Fruit fly (Drosophila melanogaster) whole organism, embryonic: Measurements from ENCODE around the gene CG33269.

Source experiments
- Ada2b ChIP-seq: fragments of 200-800 bp; sonication (Bioruptor generic); IDR thresholded peaks from 2 replicates; pipeline ENCODE4 v1.3.6; 2022; ENCODE audit warnings: missing biosample characterization, missing genetic modification characterization
- Antp ChIP-seq: fragments of 200-800 bp; sonication (Bioruptor generic); optimal IDR thresholded peaks from 3 replicates; lab custom pipeline; 2016; ENCODE audit warnings: missing biosample characterization, missing genetic modification characterization
- CG10979 ChIP-seq: fragments of 200-800 bp; sonication (Bioruptor generic); optimal IDR thresholded peaks from 2 replicates; lab custom pipeline; 2018; ENCODE audit warnings: missing biosample characterization, mild to moderate bottlenecking, missing genetic modification characterization, moderate library complexity
- CG11723 ChIP-seq: fragments of 200-800 bp; sonication (Bioruptor generic); optimal IDR thresholded peaks from 2 replicates; lab custom pipeline; 2017; ENCODE audit warnings: missing biosample characterization, mild to moderate bottlenecking, missing genetic modification characterization
- CG15269 ChIP-seq: fragments of 200-800 bp; sonication (Bioruptor generic); optimal IDR thresholded peaks from 2 replicates; lab custom pipeline; 2018; ENCODE audit warnings: missing biosample characterization, mild to moderate bottlenecking, missing genetic modification characterization, moderate library complexity
- CG15514 ChIP-seq: fragments of 200-800 bp; sonication (Bioruptor generic); optimal IDR thresholded peaks from 3 replicates; lab custom pipeline; 2017; ENCODE audit warnings: missing biosample characterization, missing genetic modification characterization, mild to moderate bottlenecking, moderate library complexity, missing genetic modification reagents
- CG17361 ChIP-seq: fragments of 200-800 bp; sonication (Bioruptor generic); IDR thresholded peaks from 3 replicates; pipeline ENCODE4 v1.3.6; 2022; ENCODE audit warnings: missing biosample characterization, missing genetic modification characterization
- CG2875 ChIP-seq: fragments of 200-800 bp; sonication (Bioruptor generic); optimal IDR thresholded peaks from 2 replicates; lab custom pipeline; 2017; ENCODE audit warnings: missing biosample characterization, mild to moderate bottlenecking, missing genetic modification characterization, missing genetic modification reagents
- CG32767 ChIP-seq: fragments of 200-800 bp; sonication (Bioruptor generic); IDR thresholded peaks from 2 replicates; pipeline ENCODE4 v1.3.6; 2022; ENCODE audit warnings: missing biosample characterization, missing genetic modification characterization
- CG32772 ChIP-seq: fragments of 200-800 bp; sonication (Bioruptor generic); IDR thresholded peaks from 2 replicates; pipeline ENCODE4 v1.3.6; 2022; ENCODE audit warnings: missing biosample characterization, missing genetic modification characterization
- CG4328 ChIP-seq: fragments of 200-800 bp; sonication (Bioruptor generic); optimal IDR thresholded peaks from 3 replicates; lab custom pipeline; 2017; ENCODE audit warnings: missing biosample characterization, missing genetic modification reagents, missing genetic modification characterization
- CG4424 ChIP-seq: fragments of 200-800 bp; sonication (Bioruptor generic); optimal IDR thresholded peaks from 3 replicates; lab custom pipeline; 2016; ENCODE audit warnings: missing biosample characterization, missing genetic modification characterization
- CG6683 ChIP-seq: fragments of 200-800 bp; sonication (Bioruptor generic); optimal IDR thresholded peaks from 2 replicates; lab custom pipeline; 2017; ENCODE audit warnings: missing biosample characterization, mild to moderate bottlenecking, missing genetic modification characterization, missing genetic modification reagents
- CG6689 ChIP-seq: fragments of 200-800 bp; sonication (Bioruptor generic); IDR thresholded peaks from 2 replicates; pipeline ENCODE4 v1.3.6; 2022; ENCODE audit warnings: missing biosample characterization, missing genetic modification characterization
- CG7556 ChIP-seq: fragments of 200-800 bp; sonication (Bioruptor generic); optimal IDR thresholded peaks from 2 replicates; lab custom pipeline; 2017; ENCODE audit warnings: missing biosample characterization, mild to moderate bottlenecking, missing genetic modification characterization
- CG8388 ChIP-seq: fragments of 200-800 bp; sonication (Bioruptor generic); optimal IDR thresholded peaks from 2 replicates; lab custom pipeline; 2019; ENCODE audit warnings: missing biosample characterization, mild to moderate bottlenecking, missing genetic modification characterization, moderate library complexity
- CG9727 ChIP-seq: fragments of 200-800 bp; sonication (Bioruptor generic); optimal IDR thresholded peaks from 3 replicates; lab custom pipeline; 2017; ENCODE audit warnings: missing biosample characterization, mild to moderate bottlenecking, missing genetic modification characterization
- D19B ChIP-seq: fragments of 200-800 bp; sonication (Bioruptor generic); optimal IDR thresholded peaks from 2 replicates; lab custom pipeline; 2017; ENCODE audit warnings: missing biosample characterization, mild to moderate bottlenecking, missing genetic modification characterization
- Dbx ChIP-seq: fragments of 200-800 bp; sonication (Bioruptor generic); IDR thresholded peaks from 3 replicates; pipeline ENCODE4 v1.3.6; 2022; ENCODE audit warnings: missing biosample characterization, missing genetic modification characterization
- Drgx ChIP-seq: fragments of 200-800 bp; sonication (Bioruptor generic); IDR thresholded peaks from 2 replicates; pipeline ENCODE4 v1.3.6; 2022; ENCODE audit warnings: missing biosample characterization, missing genetic modification characterization
- Ets65A ChIP-seq: fragments of 200-800 bp; sonication (Bioruptor generic); peaks from one replicate; lab custom pipeline; 2016; ENCODE audit warnings: missing biosample characterization, missing genetic modification characterization
- Ets97D ChIP-seq: fragments of 200-800 bp; sonication (Bioruptor generic); optimal IDR thresholded peaks from 3 replicates; lab custom pipeline; 2016; ENCODE audit warnings: missing biosample characterization, missing genetic modification characterization
- Fer3 ChIP-seq: fragments of 200-800 bp; sonication (Bioruptor generic); optimal IDR thresholded peaks from 2 replicates; lab custom pipeline; 2018; ENCODE audit warnings: missing biosample characterization, mild to moderate bottlenecking, missing genetic modification characterization, moderate library complexity
- Gug ChIP-seq: fragments of 200-800 bp; sonication (Bioruptor generic); IDR thresholded peaks from 4 replicates; pipeline ENCODE4 v1.3.6; 2022; ENCODE audit warnings: missing biosample characterization, missing genetic modification characterization
- H2.0 ChIP-seq: fragments of 200-800 bp; sonication (Bioruptor generic); IDR thresholded peaks from 2 replicates; pipeline ENCODE4 v1.3.6; 2022; ENCODE audit warnings: missing biosample characterization, missing genetic modification characterization
- Hey ChIP-seq: fragments of 200-800 bp; sonication (Bioruptor generic); optimal IDR thresholded peaks from 3 replicates; lab custom pipeline; 2018; ENCODE audit warnings: missing biosample characterization, mild to moderate bottlenecking, missing genetic modification characterization
- Hr51 ChIP-seq, 2 experiments: fragments of 200-800 bp; sonication (Bioruptor generic); optimal IDR thresholded peaks; 2 replicates in 1 of 2; 3 replicates in 1 of 2; lab custom pipeline; 2016 to 2018; ENCODE audit warnings: missing biosample characterization in 2 of 2, missing genetic modification characterization in 2 of 2, mild to moderate bottlenecking in 1 of 2, moderate library complexity in 1 of 2
- Med ChIP-seq: fragments of 200-800 bp; sonication (Bioruptor generic); peaks from one replicate; lab custom pipeline; 2016; ENCODE audit warnings: missing biosample characterization, missing genetic modification characterization, mild to moderate bottlenecking, inconsistent platforms, moderate library complexity
- PHDP ChIP-seq: fragments of 200-800 bp; sonication (Bioruptor generic); optimal IDR thresholded peaks from 3 replicates; lab custom pipeline; 2018; ENCODE audit warnings: missing biosample characterization, mild to moderate bottlenecking, missing genetic modification characterization, moderate library complexity
- Rfx ChIP-seq: fragments of 200-800 bp; sonication (Bioruptor generic); IDR thresholded peaks from 2 replicates; pipeline ENCODE4 v1.3.6; 2022; ENCODE audit warnings: missing biosample characterization, missing genetic modification characterization
- Xrp1 ChIP-seq: fragments of 200-800 bp; sonication (Bioruptor generic); IDR thresholded peaks from 2 replicates; pipeline ENCODE4 v1.3.6; 2022; ENCODE audit warnings: missing biosample characterization, missing genetic modification characterization
- YL-1 ChIP-seq: fragments of 200-800 bp; sonication (Bioruptor generic); optimal IDR thresholded peaks from 3 replicates; lab custom pipeline; 2017; ENCODE audit warnings: missing biosample characterization, mild to moderate bottlenecking, missing genetic modification characterization
- az2 ChIP-seq: fragments of 200-800 bp; sonication (Bioruptor generic); optimal IDR thresholded peaks from 3 replicates; lab custom pipeline; 2016; ENCODE audit warnings: missing biosample characterization, missing genetic modification characterization
- corto ChIP-seq: fragments of 200-800 bp; sonication (Bioruptor generic); optimal IDR thresholded peaks from 2 replicates; lab custom pipeline; 2016; ENCODE audit warnings: missing biosample characterization, mild to moderate bottlenecking, missing genetic modification characterization, moderate library complexity
- crol ChIP-seq: fragments of 200-800 bp; sonication (Bioruptor generic); IDR thresholded peaks from 2 replicates; pipeline ENCODE4 v1.3.6; 2022; ENCODE audit warnings: missing biosample characterization, missing genetic modification characterization
- cwo ChIP-seq: fragments of 200-800 bp; sonication (Bioruptor generic); optimal IDR thresholded peaks from 3 replicates; lab custom pipeline; 2017; ENCODE audit warnings: missing biosample characterization, missing genetic modification characterization, mild to moderate bottlenecking, moderate library complexity, missing genetic modification reagents
- dmrt99B ChIP-seq: fragments of 200-800 bp; sonication (Bioruptor generic); optimal IDR thresholded peaks from 2 replicates; lab custom pipeline; 2018; ENCODE audit warnings: missing biosample characterization, mild to moderate bottlenecking, missing genetic modification characterization, moderate library complexity
- fd96Cb ChIP-seq: fragments of 200-800 bp; sonication (Bioruptor generic); optimal IDR thresholded peaks from 2 replicates; lab custom pipeline; 2018; ENCODE audit warnings: missing biosample characterization, mild to moderate bottlenecking, missing genetic modification characterization, moderate library complexity
- ftz-f1 ChIP-seq: fragments of 200-800 bp; sonication (Bioruptor generic); optimal IDR thresholded peaks from 2 replicates; lab custom pipeline; 2016; ENCODE audit warnings: missing biosample characterization, missing genetic modification characterization
- gem ChIP-seq: fragments of 200-800 bp; sonication (Bioruptor generic); optimal IDR thresholded peaks from 2 replicates; lab custom pipeline; 2019; ENCODE audit warnings: missing biosample characterization, mild to moderate bottlenecking, missing genetic modification characterization, moderate library complexity
- grau ChIP-seq: fragments of 200-800 bp; optimal IDR thresholded peaks from 3 replicates; lab custom pipeline; 2019; ENCODE audit warnings: missing biosample characterization, mild to moderate bottlenecking, missing genetic modification characterization, moderate library complexity
- gsb-n ChIP-seq: fragments of 200-800 bp; sonication (Bioruptor generic); optimal IDR thresholded peaks from 3 replicates; lab custom pipeline; 2018; ENCODE audit warnings: missing biosample characterization, mild to moderate bottlenecking, missing genetic modification characterization
- hkb ChIP-seq, 2 experiments: fragments of 200-800 bp in 1 of 2; fragments of >200 bp in 1 of 2; sonication (Bioruptor generic) in 1 of 2; IDR thresholded peaks in 1 of 2; optimal IDR thresholded peaks in 1 of 2; 2 replicates each; pipeline versions ENCODE4 v1.3.6 to Lab custom; 2017 to 2022; ENCODE audit warnings: missing biosample characterization in 1 of 2, missing genetic modification characterization in 1 of 2
- klu ChIP-seq: fragments of 200-800 bp; sonication (Bioruptor generic); IDR thresholded peaks from 2 replicates; pipeline ENCODE4 v1.3.6; 2022; ENCODE audit warnings: missing biosample characterization, missing genetic modification characterization
- lmd ChIP-seq: fragments of 200-800 bp; sonication (Bioruptor generic); IDR thresholded peaks from 2 replicates; pipeline ENCODE4 v1.3.6; 2022; ENCODE audit warnings: missing biosample characterization, missing genetic modification characterization
- peb ChIP-seq: fragments of 200-800 bp; sonication (Bioruptor generic); IDR thresholded peaks from 2 replicates; pipeline ENCODE4 v1.3.6; 2022; ENCODE audit warnings: missing biosample characterization, missing genetic modification characterization
- sisA ChIP-seq: fragments of 200-800 bp; sonication (Bioruptor generic); IDR thresholded peaks from 2 replicates; pipeline ENCODE4 v1.3.6; 2022; ENCODE audit warnings: missing biosample characterization, missing genetic modification characterization
- slbo ChIP-seq: fragments of 200-800 bp; sonication (Bioruptor generic); IDR thresholded peaks from 2 replicates; pipeline ENCODE4 v1.3.6; 2022; ENCODE audit warnings: missing biosample characterization, missing genetic modification characterization
- ssp ChIP-seq: fragments of 200-800 bp; sonication (Bioruptor generic); IDR thresholded peaks from 2 replicates; pipeline ENCODE4 v1.3.6; 2022; ENCODE audit warnings: missing biosample characterization, missing genetic modification characterization
- vvl ChIP-seq: fragments of 200-800 bp; sonication (Bioruptor generic); IDR thresholded peaks from 2 replicates; pipeline ENCODE4 v1.3.6; 2022; ENCODE audit warnings: missing biosample characterization, missing genetic modification characterization

The CG33269 gene

dm6 chr3L:11536132-11536531 is 45.9 kb downstream of the CG33269 start:
- TF ChIP-seq CG17361 (GFP tag; lab: Robert Waterston, UW) (0 out of 3 replicates have a peak, but pooled peaks have one; percentile 15), YL-1 (no peak), Drgx (GFP tag; lab: Robert Waterston, UW) (0 out of 2 replicates have a peak, but pooled peaks have one; percentile 20), Hey (no peak), lmd (GFP tag; lab: Robert Waterston, UW) (peak; percentile 41; the same call in 1 of the 2 replicates), CG6683 (GFP tag; lab: Kevin White, UChicago) (no peak), Gug (GFP tag; lab: Robert Waterston, UW) (0 out of 4 replicates have a peak, but pooled peaks have one; percentile 16), corto (GFP tag; lab: Kevin White, UChicago) (no peak), gsb-n (no peak), CG15269 (tag; lab: Kevin White, UChicago) (peak; percentile 28), sisA (GFP tag; lab: Robert Waterston, UW) (peak; percentile 43), CG7556 (GFP tag; lab: Kevin White, UChicago) (no peak), slbo (GFP tag; lab: Robert Waterston, UW) (peak; percentile 49; the same call in 1 of the 2 replicates), grau (tag; lab: Kevin White, UChicago) (peak; percentile 13), klu (no peak), Xrp1 (peak; percentile 48; the same call in 1 of the 2 replicates), CG15514 (peak; percentile 15), crol (peak; percentile 18; the same call in 1 of the 2 replicates), Rfx (GFP tag; lab: Robert Waterston, UW) (peak; percentile 47; the same call in 1 of the 2 replicates), CG11723 (no peak), D19B (no peak), PHDP (tag; lab: Kevin White, UChicago) (peak; percentile 11), CG10979 (peak; percentile 41), vvl (GFP tag; lab: Robert Waterston, UW) (peak; percentile 50), cwo (peak; percentile 2), CG2875 (no peak), fd96Cb (peak; percentile 17), Ets97D (no peak), CG32767 (GFP tag; lab: Robert Waterston, UW) (no peak), hkb (optimal IDR thresholded peaks at IDR 0.05; lab: Kevin White, UChicago) (no peak), hkb (GFP tag; IDR thresholded peaks at IDR 0.05; lab: Robert Waterston, UW) (peak; percentile 60; the same call in 1 of the 2 replicates), az2 (GFP tag; lab: Kevin White, UChicago) (peak; percentile 2), dmrt99B (tag; lab: Kevin White, UChicago) (peak; percentile 31), Med (GFP tag; lab: Kevin White, UChicago) (peak; percentile 58), CG6689 (peak; percentile 34; the same call in 1 of the 2 replicates), ssp (GFP tag; lab: Robert Waterston, UW) (0 out of 2 replicates have a peak, but pooled peaks have one; percentile 16), CG32772 (GFP tag; lab: Robert Waterston, UW) (0 out of 2 replicates have a peak, but pooled peaks have one; percentile 26), Dbx (GFP tag; lab: Robert Waterston, UW) (0 out of 3 replicates have a peak, but pooled peaks have one; percentile 45), Hr51 (GFP tag; optimal IDR thresholded peaks at IDR 0.05; lab: Kevin White, UChicago) (peak in 1 of 2 experiments; percentile 35), H2.0 (GFP tag; lab: Robert Waterston, UW) (no peak), Fer3 (tag; lab: Kevin White, UChicago) (peak; percentile 22), CG8388 (GFP tag; lab: Kevin White, UChicago) (peak; percentile 14), Ada2b (peak; percentile 72), CG9727 (no peak), peb (no peak), CG4328 (GFP tag; lab: Kevin White, UChicago) (no peak), ftz-f1 (GFP tag; lab: Kevin White, UChicago) (no peak), Antp (GFP tag; lab: Kevin White, UChicago) (no peak), CG4424 (GFP tag; lab: Kevin White, UChicago) (peak; percentile 22), gem (tag; lab: Kevin White, UChicago) (peak; percentile 56), Ets65A (peak; percentile 13)
